Fruit fly (Drosophila melanogaster) whole organism, prepupa: Measurements from ENCODE around the gene osp.

Source experiments
- CG1621 ChIP-seq: fragments of 200-800 bp; sonication (Bioruptor generic); optimal IDR thresholded peaks from 3 replicates; lab custom pipeline; 2018; ENCODE audit warnings: missing biosample characterization, mild to moderate bottlenecking, missing genetic modification characterization
- CG16779 ChIP-seq: fragments of 200-800 bp; sonication (Bioruptor generic); optimal IDR thresholded peaks from 3 replicates; lab custom pipeline; 2017; ENCODE audit warnings: missing biosample characterization, mild to moderate bottlenecking, missing genetic modification characterization
- CG32006 ChIP-seq: fragments of 200-800 bp; sonication (Bioruptor generic); optimal IDR thresholded peaks from 3 replicates; lab custom pipeline; 2017; ENCODE audit warnings: missing biosample characterization, mild to moderate bottlenecking, missing genetic modification characterization
- CG34406 ChIP-seq: fragments of 200-800 bp; sonication (Bioruptor generic); optimal IDR thresholded peaks from 3 replicates; lab custom pipeline; 2016; ENCODE audit warnings: missing biosample characterization, missing genetic modification characterization
- Eip78C ChIP-seq: fragments of 200-800 bp; sonication (Bioruptor generic); peaks from one replicate; lab custom pipeline; 2016; ENCODE audit warnings: missing biosample characterization, missing genetic modification characterization
- Smox ChIP-seq: fragments of 200-800 bp; sonication (Bioruptor generic); optimal IDR thresholded peaks from 3 replicates; lab custom pipeline; 2016; ENCODE audit warnings: missing biosample characterization, missing genetic modification characterization
- Sox14 ChIP-seq: fragments of 200-800 bp; sonication (Bioruptor generic); optimal IDR thresholded peaks from 3 replicates; lab custom pipeline; 2016; ENCODE audit warnings: missing biosample characterization, missing genetic modification characterization
- dsx ChIP-seq: fragments of 200-800 bp; optimal IDR thresholded peaks from 3 replicates; lab custom pipeline; 2019; ENCODE audit warnings: missing biosample characterization, mild to moderate bottlenecking, missing genetic modification characterization, moderate library complexity; ENCODE audit not compliant: poor library complexity, severe bottlenecking
- spab ChIP-seq: fragments of 200-800 bp; sonication (Bioruptor generic); optimal IDR thresholded peaks from 2 replicates; lab custom pipeline; 2017; ENCODE audit warnings: missing biosample characterization, mild to moderate bottlenecking, missing genetic modification characterization, missing genetic modification reagents
- svp ChIP-seq: fragments of 200-800 bp; sonication (Bioruptor generic); peaks from one replicate; lab custom pipeline; 2016; ENCODE audit warnings: missing biosample characterization, missing genetic modification characterization

DNA sequence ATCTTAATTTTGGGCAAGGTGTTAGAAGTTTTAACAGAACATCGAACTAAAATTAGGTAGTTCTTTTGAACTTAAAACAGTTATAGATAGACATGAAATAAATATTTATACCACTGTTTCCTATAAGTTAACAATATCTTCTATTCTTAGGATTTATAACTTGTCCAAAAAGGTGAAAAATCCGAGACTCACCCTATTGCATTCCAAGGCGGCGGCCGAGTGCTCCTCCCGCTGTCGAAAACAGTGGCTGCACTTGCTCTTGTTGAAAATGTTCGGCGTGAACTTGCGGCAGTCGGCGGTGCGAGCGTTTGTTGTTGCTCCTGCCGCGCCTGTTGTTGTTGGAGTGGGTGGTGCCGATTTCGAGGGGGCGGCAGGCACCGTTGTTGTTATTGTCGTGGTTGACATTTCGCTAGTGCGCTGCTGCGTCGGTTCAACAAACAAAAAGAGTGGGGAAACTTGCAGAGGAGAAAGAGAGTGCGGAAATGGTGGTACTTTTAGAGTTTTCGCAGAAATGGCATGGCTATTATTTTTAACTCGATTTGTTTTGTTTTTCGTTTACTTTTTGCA lies 783 bp downstream of the osp start:
- TF ChIP-seq CG1621 (tag; lab: Kevin White, UChicago) (no peak), CG32006 (GFP tag; lab: Kevin White, UChicago) (no peak), Smox (GFP tag; lab: Kevin White, UChicago) (no peak), CG16779 (tag; lab: Kevin White, UChicago) (no peak), Sox14 (GFP tag; lab: Kevin White, UChicago) (no peak), spab (GFP tag; lab: Kevin White, UChicago) (no peak), Eip78C (no peak), CG34406 (GFP tag; lab: Kevin White, UChicago) (no peak), svp (GFP tag; lab: Kevin White, UChicago) (no peak), dsx (GFP tag; lab: Kevin White, UChicago) (no peak)
